Fruit fly (Drosophila melanogaster) whole organism, embryonic: ENCODE data around the gene CG34284.
A peak's percentile ranks its signal among the peaks of the same experiment; 100 is the strongest.

Experiments
- Adf1 ChIP-seq: fragments of 200-800 bp; sonication (Bioruptor generic); IDR thresholded peaks from 2 replicates; pipeline ENCODE4 v1.3.6; 2022; ENCODE audit warnings: missing biosample characterization, missing genetic modification characterization
- BEAF-32 ChIP-seq: fragments of 200-800 bp; sonication (Bioruptor generic); optimal IDR thresholded peaks from 3 replicates; lab custom pipeline; 2017; ENCODE audit warnings: missing biosample characterization, missing genetic modification characterization, mild to moderate bottlenecking, moderate library complexity, missing genetic modification reagents
- CG11504 ChIP-seq: fragments of 200-800 bp; sonication (Bioruptor generic); optimal IDR thresholded peaks from 3 replicates; lab custom pipeline; 2019; ENCODE audit warnings: missing biosample characterization, mild to moderate bottlenecking, missing genetic modification characterization, moderate library complexity
- CG1233 ChIP-seq: fragments of 200-800 bp; sonication (Bioruptor generic); optimal IDR thresholded peaks from 4 replicates; lab custom pipeline; 2018; ENCODE audit warnings: missing biosample characterization, mild to moderate bottlenecking, missing genetic modification characterization
- CG15514 ChIP-seq: fragments of 200-800 bp; sonication (Bioruptor generic); optimal IDR thresholded peaks from 3 replicates; lab custom pipeline; 2017; ENCODE audit warnings: missing biosample characterization, missing genetic modification characterization, mild to moderate bottlenecking, moderate library complexity, missing genetic modification reagents
- CG1647 ChIP-seq: fragments of 200-800 bp; sonication (Bioruptor generic); optimal IDR thresholded peaks from 3 replicates; lab custom pipeline; 2016; ENCODE audit warnings: missing biosample characterization, missing genetic modification characterization
- CG16815 ChIP-seq: fragments of 200-800 bp; sonication (Bioruptor generic); optimal IDR thresholded peaks from 3 replicates; lab custom pipeline; 2017; ENCODE audit warnings: missing biosample characterization, mild to moderate bottlenecking, missing genetic modification characterization
- CG17361 ChIP-seq: fragments of 200-800 bp; sonication (Bioruptor generic); IDR thresholded peaks from 3 replicates; pipeline ENCODE4 v1.3.6; 2022; ENCODE audit warnings: missing biosample characterization, missing genetic modification characterization
- CG17385 ChIP-seq: fragments of 200-800 bp; sonication (Bioruptor generic); optimal IDR thresholded peaks from 3 replicates; lab custom pipeline; 2018; ENCODE audit warnings: missing biosample characterization, mild to moderate bottlenecking, missing genetic modification characterization
- CG6765 ChIP-seq: fragments of 200-800 bp; sonication (Bioruptor generic); optimal IDR thresholded peaks from 3 replicates; lab custom pipeline; 2017; ENCODE audit warnings: missing biosample characterization, mild to moderate bottlenecking, missing genetic modification characterization
- CG6791 ChIP-seq: fragments of 200-800 bp; sonication (Bioruptor generic); IDR thresholded peaks from 3 replicates; pipeline ENCODE4 v1.3.6; 2022; ENCODE audit warnings: missing biosample characterization, missing genetic modification characterization; ENCODE audit not compliant: partially characterized antibody
- CG7556 ChIP-seq: fragments of 200-800 bp; sonication (Bioruptor generic); optimal IDR thresholded peaks from 2 replicates; lab custom pipeline; 2017; ENCODE audit warnings: missing biosample characterization, mild to moderate bottlenecking, missing genetic modification characterization
- CG8359 ChIP-seq: fragments of 200-800 bp; sonication (Bioruptor generic); optimal IDR thresholded peaks from 2 replicates; lab custom pipeline; 2017; ENCODE audit warnings: missing biosample characterization, mild to moderate bottlenecking, missing genetic modification characterization, borderline replicate concordance
- HLH3B ChIP-seq: fragments of 200-800 bp; sonication (Bioruptor generic); IDR thresholded peaks from 2 replicates; pipeline ENCODE4 v1.3.6; 2022; ENCODE audit warnings: missing biosample characterization, missing genetic modification characterization
- Hand ChIP-seq: fragments of 200-800 bp; sonication (Bioruptor generic); optimal IDR thresholded peaks from 2 replicates; lab custom pipeline; 2017; ENCODE audit warnings: mild to moderate bottlenecking, missing biosample characterization, missing genetic modification reagents, missing genetic modification characterization
- MESR4 ChIP-seq: fragments of 200-800 bp; sonication (Bioruptor generic); optimal IDR thresholded peaks from 2 replicates; lab custom pipeline; 2018; ENCODE audit warnings: missing biosample characterization, mild to moderate bottlenecking, missing genetic modification characterization, moderate library complexity
- Mad ChIP-seq: fragments of 200-800 bp; sonication (Bioruptor generic); optimal IDR thresholded peaks from 2 replicates; lab custom pipeline; 2016; ENCODE audit warnings: missing biosample characterization, missing genetic modification characterization
- NFAT ChIP-seq: fragments of 200-800 bp; sonication (Bioruptor generic); IDR thresholded peaks from 2 replicates; pipeline ENCODE4 v1.3.6; 2022; ENCODE audit warnings: missing biosample characterization, missing genetic modification characterization
- PHDP ChIP-seq: fragments of 200-800 bp; sonication (Bioruptor generic); optimal IDR thresholded peaks from 3 replicates; lab custom pipeline; 2018; ENCODE audit warnings: missing biosample characterization, mild to moderate bottlenecking, missing genetic modification characterization, moderate library complexity
- Ptx1 ChIP-seq: fragments of 200-800 bp; sonication (Bioruptor generic); IDR thresholded peaks from 2 replicates; pipeline ENCODE4 v1.3.6; 2022; ENCODE audit warnings: missing biosample characterization, missing genetic modification characterization
- Sry-δ ChIP-seq: fragments of 200-800 bp; sonication (Bioruptor generic); optimal IDR thresholded peaks from 2 replicates; lab custom pipeline; 2016; ENCODE audit warnings: missing biosample characterization, missing genetic modification characterization
- ab ChIP-seq: fragments of 200-800 bp; sonication (Bioruptor generic); optimal IDR thresholded peaks from 2 replicates; lab custom pipeline; 2016; ENCODE audit warnings: missing biosample characterization, missing genetic modification characterization
- ap ChIP-seq: fragments of 200-800 bp; sonication (Bioruptor generic); IDR thresholded peaks from 2 replicates; pipeline ENCODE4 v1.3.6; 2022; ENCODE audit warnings: missing biosample characterization, missing genetic modification characterization
- bigmax ChIP-seq: fragments of 200-800 bp; sonication (Bioruptor generic); optimal IDR thresholded peaks from 2 replicates; lab custom pipeline; 2018; ENCODE audit warnings: missing biosample characterization, mild to moderate bottlenecking, missing genetic modification characterization
- cg ChIP-seq: fragments of 200-800 bp; sonication (Bioruptor generic); optimal IDR thresholded peaks from 3 replicates; lab custom pipeline; 2019; ENCODE audit warnings: missing biosample characterization, mild to moderate bottlenecking, missing genetic modification characterization, moderate library complexity
- chinmo ChIP-seq: fragments of 200-800 bp; sonication (Bioruptor generic); IDR thresholded peaks from 4 replicates; pipeline ENCODE4 v1.3.6; 2022; ENCODE audit warnings: missing biosample characterization, missing genetic modification characterization; ENCODE audit not compliant: partially characterized antibody
- grn ChIP-seq: fragments of 200-800 bp; sonication (Bioruptor generic); optimal IDR thresholded peaks from 3 replicates; lab custom pipeline; 2017; ENCODE audit warnings: missing biosample characterization, missing genetic modification characterization
- hb ChIP-seq: fragments of 200-800 bp; sonication (Bioruptor generic); IDR thresholded peaks from 3 replicates; pipeline ENCODE4 v1.3.6; 2022; ENCODE audit warnings: missing biosample characterization, missing genetic modification characterization; ENCODE audit not compliant: partially characterized antibody
- her ChIP-seq: fragments of 200-800 bp; sonication (Bioruptor generic); optimal IDR thresholded peaks from 2 replicates; lab custom pipeline; 2016; ENCODE audit warnings: missing biosample characterization, missing genetic modification characterization
- inv ChIP-seq: fragments of 200-800 bp; sonication (Bioruptor generic); IDR thresholded peaks from 2 replicates; pipeline ENCODE4 v1.3.6; 2022; ENCODE audit warnings: missing biosample characterization, missing genetic modification characterization; ENCODE audit not compliant: partially characterized antibody
- lov ChIP-seq, 2 experiments: fragments of 200-800 bp in 1 of 2; fragments of >200 bp in 1 of 2; sonication (Bioruptor generic) in 1 of 2; IDR thresholded peaks in 1 of 2; optimal IDR thresholded peaks in 1 of 2; 2 replicates in 1 of 2; 3 replicates in 1 of 2; pipeline versions ENCODE4 v1.3.6 to Lab custom; 2017 to 2022; ENCODE audit warnings: missing biosample characterization in 1 of 2, missing genetic modification characterization in 1 of 2
- luna ChIP-seq: fragments of 200-800 bp; sonication (Bioruptor generic); optimal IDR thresholded peaks from 2 replicates; lab custom pipeline; 2016; ENCODE audit warnings: missing biosample characterization, missing genetic modification characterization
- nerfin-1 ChIP-seq: fragments of 200-800 bp; sonication (Bioruptor generic); optimal IDR thresholded peaks from 3 replicates; lab custom pipeline; 2019; ENCODE audit warnings: missing biosample characterization, mild to moderate bottlenecking, missing genetic modification characterization, moderate library complexity
- nerfin-2 ChIP-seq: fragments of 200-800 bp; sonication (Bioruptor generic); IDR thresholded peaks from 2 replicates; pipeline ENCODE4 v1.3.6; 2022; ENCODE audit warnings: missing biosample characterization, missing genetic modification characterization; ENCODE audit not compliant: partially characterized antibody
- oc ChIP-seq: fragments of 200-800 bp; sonication (Bioruptor generic); optimal IDR thresholded peaks from 2 replicates; lab custom pipeline; 2018; ENCODE audit warnings: missing biosample characterization, mild to moderate bottlenecking, missing genetic modification characterization, moderate library complexity
- org-1 ChIP-seq: fragments of 200-800 bp; sonication (Bioruptor generic); optimal IDR thresholded peaks from 2 replicates; lab custom pipeline; 2017; ENCODE audit warnings: missing biosample characterization, missing genetic modification characterization
- schlank ChIP-seq: fragments of 200-800 bp; sonication (Bioruptor generic); optimal IDR thresholded peaks from 2 replicates; lab custom pipeline; 2018; ENCODE audit warnings: missing biosample characterization, mild to moderate bottlenecking, missing genetic modification characterization
- slou ChIP-seq: fragments of 200-800 bp; sonication (Bioruptor generic); optimal IDR thresholded peaks from 3 replicates; lab custom pipeline; 2016; ENCODE audit warnings: missing biosample characterization, missing genetic modification characterization
- ssp ChIP-seq: fragments of 200-800 bp; sonication (Bioruptor generic); IDR thresholded peaks from 2 replicates; pipeline ENCODE4 v1.3.6; 2022; ENCODE audit warnings: missing biosample characterization, missing genetic modification characterization
- tin ChIP-seq: fragments of 200-800 bp; sonication (Bioruptor generic); optimal IDR thresholded peaks from 3 replicates; lab custom pipeline; 2016; ENCODE audit warnings: missing biosample characterization, missing genetic modification characterization
- tio ChIP-seq: fragments of 200-800 bp; sonication (Bioruptor generic); optimal IDR thresholded peaks from 2 replicates; lab custom pipeline; 2017; ENCODE audit warnings: missing biosample characterization, missing genetic modification characterization, inconsistent platforms
- tup ChIP-seq: fragments of 200-800 bp; sonication (Bioruptor generic); optimal IDR thresholded peaks from 2 replicates; lab custom pipeline; 2016; ENCODE audit warnings: missing biosample characterization, mild to moderate bottlenecking, missing genetic modification characterization, moderate library complexity
- wor ChIP-seq: fragments of 200-800 bp; sonication (Bioruptor generic); IDR thresholded peaks from 2 replicates; pipeline ENCODE4 v1.3.6; 2022; ENCODE audit warnings: missing biosample characterization, missing genetic modification characterization
- yki ChIP-seq: fragments of >200 bp; optimal IDR thresholded peaks from 3 replicates; lab custom pipeline; 2018
- zen2 ChIP-seq: fragments of 200-800 bp; sonication (Bioruptor generic); IDR thresholded peaks from 3 replicates; pipeline ENCODE4 v1.3.6; 2022; ENCODE audit warnings: missing biosample characterization, missing genetic modification characterization; ENCODE audit not compliant: partially characterized antibody

Gene CG34284

dm6 chr3R:18928918-18929705 is 26.4 kb upstream of the CG34284 start, which contains the start of gene CG42613 (continued):
- peak; percentile 29 for TF ChIP-seq ab
- no peak for TF ChIP-seq luna (GFP tag; lab: Kevin White, UChicago)
- TF ChIP-seq oc (tag; lab: Kevin White, UChicago) = peak; percentile 19
- TF ChIP-seq tup (GFP tag; lab: Kevin White, UChicago) = no peak
- TF ChIP-seq CG1647 (GFP tag; lab: Kevin White, UChicago) = no peak
- TF ChIP-seq wor = no peak
- peak; percentile 64 for TF ChIP-seq CG6765 (GFP tag; lab: Kevin White, UChicago)

- TF ChIP-seq tio (GFP tag; lab: Kevin White, UChicago) = no peak
- no peak for TF ChIP-seq CG15514 (GFP tag; lab: Kevin White, UChicago)
- TF ChIP-seq ap (GFP tag; lab: Robert Waterston, UW) = no peak
- no peak for TF ChIP-seq Ptx1
- no peak for TF ChIP-seq CG17385 (GFP tag; lab: Kevin White, UChicago)
- no peak for TF ChIP-seq yki (lab: Kevin White, UChicago)
- peak; percentile 99 for TF ChIP-seq Adf1
- peak; percentile 91 for TF ChIP-seq bigmax (GFP tag; lab: Kevin White, UChicago)
- no peak for TF ChIP-seq tin (GFP tag; lab: Kevin White, UChicago)
- TF ChIP-seq ssp = no peak
- no peak for TF ChIP-seq Hand (GFP tag; lab: Kevin White, UChicago)
- TF ChIP-seq HLH3B (GFP tag; lab: Robert Waterston, UW) = no peak
- peak; percentile 52; the same call in 2 of the 3 replicates for TF ChIP-seq zen2 (GFP tag; lab: Robert Waterston, UW)
- peak; percentile 62; the same call in 2 of the 3 replicates for TF ChIP-seq hb
- TF ChIP-seq grn = no peak
- no peak for TF ChIP-seq lov (optimal IDR thresholded peaks at IDR 0.05; lab: Kevin White, UChicago)
- 0 out of 3 replicates have a peak, but pooled peaks have one; percentile 18 for TF ChIP-seq lov (GFP tag; IDR thresholded peaks at IDR 0.05; lab: Robert Waterston, UW)
- no peak for TF ChIP-seq slou (GFP tag; lab: Kevin White, UChicago)
- no peak for TF ChIP-seq cg
- TF ChIP-seq CG6791 (GFP tag; lab: Robert Waterston, UW) = peak; percentile 84
- TF ChIP-seq nerfin-1 (tag; lab: Kevin White, UChicago) = no peak
- TF ChIP-seq CG17361 = no peak; the same call in 2 of the 3 replicates
- peak; percentile 78 for TF ChIP-seq Sry-δ
- TF ChIP-seq luna (GFP tag; lab: Kevin White, UChicago) = no peak
- TF ChIP-seq CG1233 = no peak
- TF ChIP-seq CG8359 (GFP tag; lab: Kevin White, UChicago) = no peak
- TF ChIP-seq org-1 (GFP tag; lab: Kevin White, UChicago) = no peak
- peak; percentile 77 for TF ChIP-seq inv (GFP tag; lab: Robert Waterston, UW)
- TF ChIP-seq BEAF-32 (GFP tag; lab: Kevin White, UChicago) = peak; percentile 83
- TF ChIP-seq nerfin-2 (GFP tag; lab: Robert Waterston, UW) = peak; percentile 50
- TF ChIP-seq chinmo = peak; percentile 56; the same call in 1 of the 4 replicates
- no peak for TF ChIP-seq CG16815 (GFP tag; lab: Kevin White, UChicago)
- no peak for TF ChIP-seq schlank (tag; lab: Kevin White, UChicago)
- peak; percentile 93 for TF ChIP-seq MESR4 (GFP tag; lab: Kevin White, UChicago)
- TF ChIP-seq Mad (GFP tag; lab: Kevin White, UChicago) = no peak
- peak; percentile 61 for TF ChIP-seq NFAT (GFP tag; lab: Robert Waterston, UW)
- TF ChIP-seq PHDP (tag; lab: Kevin White, UChicago) = no peak
- no peak for TF ChIP-seq her (GFP tag; lab: Kevin White, UChicago)
- TF ChIP-seq CG7556 = peak; percentile 61
- peak; percentile 52 for TF ChIP-seq CG11504
Observed at dm6 chr3R:18928346-18928917, 25.7 kb upstream of the CG34284 start, which contains the start of gene Mpc1. Gene Mpc1, minus strand, starts transcription at chr3R:18928659.
